Fruit fly (Drosophila melanogaster) whole organism, embryonic: ENCODE results near the gene CG17377.

Experiments used
- Bgb ChIP-seq: fragments of 200-800 bp; sonication (Bioruptor generic); IDR thresholded peaks from 2 replicates; pipeline ENCODE4 v1.3.6; 2022; ENCODE audit warnings: missing biosample characterization, missing genetic modification characterization; ENCODE audit not compliant: partially characterized antibody
- Blimp-1 ChIP-seq: fragments of 200-800 bp; sonication (Bioruptor generic); optimal IDR thresholded peaks from 3 replicates; lab custom pipeline; 2018; ENCODE audit warnings: missing biosample characterization, missing genetic modification characterization, mild to moderate bottlenecking, moderate library complexity, missing genetic modification reagents
- CG10321 ChIP-seq: fragments of 200-800 bp; sonication (Bioruptor generic); IDR thresholded peaks from 2 replicates; pipeline ENCODE4 v1.3.6; 2022; ENCODE audit warnings: missing biosample characterization, missing genetic modification characterization
- CG11695 ChIP-seq: fragments of 200-800 bp; sonication (Bioruptor generic); IDR thresholded peaks from 3 replicates; pipeline ENCODE4 v1.3.6; 2022; ENCODE audit warnings: missing biosample characterization, missing genetic modification characterization
- CG12071 ChIP-seq: fragments of 200-800 bp; sonication (Bioruptor generic); optimal IDR thresholded peaks from 3 replicates; lab custom pipeline; 2018; ENCODE audit warnings: missing biosample characterization, mild to moderate bottlenecking, missing genetic modification characterization
- CG12155 ChIP-seq: fragments of 200-800 bp; sonication (Bioruptor generic); optimal IDR thresholded peaks from 3 replicates; lab custom pipeline; 2016; ENCODE audit warnings: missing biosample characterization, missing genetic modification characterization
- CG14710 ChIP-seq: fragments of 200-800 bp; sonication (Bioruptor generic); optimal IDR thresholded peaks from 3 replicates; lab custom pipeline; 2019; ENCODE audit warnings: missing biosample characterization, mild to moderate bottlenecking, missing genetic modification characterization, moderate library complexity
- CG14860 ChIP-seq: fragments of 200-800 bp; sonication (Bioruptor generic); IDR thresholded peaks from 3 replicates; pipeline ENCODE4 v1.3.6; 2022; ENCODE audit warnings: missing biosample characterization, missing genetic modification characterization; ENCODE audit not compliant: partially characterized antibody
- CG1603 ChIP-seq: fragments of 200-800 bp; sonication (Bioruptor generic); optimal IDR thresholded peaks from 2 replicates; lab custom pipeline; 2019; ENCODE audit warnings: missing biosample characterization, mild to moderate bottlenecking, missing genetic modification characterization, moderate library complexity
- CG17829 ChIP-seq: fragments of 200-800 bp; optimal IDR thresholded peaks from 2 replicates; lab custom pipeline; 2019; ENCODE audit warnings: missing biosample characterization, mild to moderate bottlenecking, missing genetic modification characterization, moderate library complexity
- CG1832 ChIP-seq: fragments of 200-800 bp; sonication (Bioruptor generic); optimal IDR thresholded peaks from 2 replicates; lab custom pipeline; 2017; ENCODE audit warnings: missing biosample characterization, mild to moderate bottlenecking, missing genetic modification characterization, inconsistent platforms
- CG3065 ChIP-seq: fragments of 200-800 bp; sonication (Bioruptor generic); optimal IDR thresholded peaks from 2 replicates; lab custom pipeline; 2016; ENCODE audit warnings: missing biosample characterization, missing genetic modification characterization
- CG32767 ChIP-seq: fragments of 200-800 bp; sonication (Bioruptor generic); IDR thresholded peaks from 2 replicates; pipeline ENCODE4 v1.3.6; 2022; ENCODE audit warnings: missing biosample characterization, missing genetic modification characterization
- CG5245 ChIP-seq: fragments of 200-800 bp; sonication (Bioruptor generic); optimal IDR thresholded peaks from 3 replicates; lab custom pipeline; 2016; ENCODE audit warnings: missing biosample characterization, missing genetic modification characterization
- CG7987 ChIP-seq: fragments of 200-800 bp; sonication (Bioruptor generic); optimal IDR thresholded peaks from 2 replicates; lab custom pipeline; 2018; ENCODE audit warnings: missing biosample characterization, mild to moderate bottlenecking, missing genetic modification characterization, moderate library complexity
- CTCF ChIP-seq: fragments of 200-800 bp; sonication (Bioruptor generic); optimal IDR thresholded peaks from 2 replicates; lab custom pipeline; 2017; ENCODE audit warnings: missing biosample characterization, mild to moderate bottlenecking, missing genetic modification characterization, moderate library complexity
- CkIIα-i1 ChIP-seq: fragments of 200-800 bp; sonication (Bioruptor generic); IDR thresholded peaks from 2 replicates; pipeline ENCODE4 v1.3.6; 2022; ENCODE audit warnings: missing biosample characterization, missing genetic modification characterization
- CoRest ChIP-seq: fragments of 200-800 bp; sonication (Bioruptor generic); optimal IDR thresholded peaks from 3 replicates; lab custom pipeline; 2018; ENCODE audit warnings: missing biosample characterization, mild to moderate bottlenecking, missing genetic modification characterization, moderate library complexity
- Deaf1 ChIP-seq: fragments of 200-800 bp; optimal IDR thresholded peaks from 3 replicates; lab custom pipeline; 2019; ENCODE audit warnings: missing biosample characterization, mild to moderate bottlenecking, missing genetic modification characterization, moderate library complexity
- Ets97D ChIP-seq: fragments of 200-800 bp; sonication (Bioruptor generic); optimal IDR thresholded peaks from 3 replicates; lab custom pipeline; 2016; ENCODE audit warnings: missing biosample characterization, missing genetic modification characterization
- Fer1 ChIP-seq: fragments of 200-800 bp; sonication (Bioruptor generic); optimal IDR thresholded peaks from 2 replicates; lab custom pipeline; 2017; ENCODE audit warnings: missing biosample characterization, mild to moderate bottlenecking, missing genetic modification characterization
- HLHmδ ChIP-seq: fragments of 200-800 bp; sonication (Bioruptor generic); optimal IDR thresholded peaks from 2 replicates; lab custom pipeline; 2018; ENCODE audit warnings: missing biosample characterization, mild to moderate bottlenecking, missing genetic modification characterization, moderate library complexity
- HmgZ ChIP-seq: fragments of 200-800 bp; sonication (Bioruptor generic); optimal IDR thresholded peaks from 2 replicates; lab custom pipeline; 2018; ENCODE audit warnings: missing biosample characterization, mild to moderate bottlenecking, missing genetic modification characterization
- Jarid2 ChIP-seq: fragments of 200-800 bp; sonication (Bioruptor generic); optimal IDR thresholded peaks from 3 replicates; lab custom pipeline; 2017; ENCODE audit warnings: mild to moderate bottlenecking, missing biosample characterization, missing genetic modification reagents, missing genetic modification characterization
- Nf-YA ChIP-seq: fragments of 200-800 bp; sonication (Bioruptor generic); IDR thresholded peaks from 2 replicates; pipeline ENCODE4 v1.3.6; 2022; ENCODE audit warnings: missing biosample characterization, missing genetic modification characterization
- Opbp ChIP-seq: fragments of 200-800 bp; sonication (Bioruptor generic); IDR thresholded peaks from 3 replicates; pipeline ENCODE4 v1.3.6; 2022; ENCODE audit warnings: missing biosample characterization, missing genetic modification characterization; ENCODE audit not compliant: partially characterized antibody
- Scr ChIP-seq: fragments of 200-800 bp; sonication (Bioruptor generic); IDR thresholded peaks from 2 replicates; pipeline ENCODE4 v1.3.6; 2022; ENCODE audit warnings: missing biosample characterization, missing genetic modification characterization; ENCODE audit not compliant: partially characterized antibody
- TFAM ChIP-seq: fragments of 200-800 bp; sonication (Bioruptor generic); optimal IDR thresholded peaks from 2 replicates; lab custom pipeline; 2017; ENCODE audit warnings: missing biosample characterization, missing genetic modification characterization, inconsistent platforms
- Xrp1 ChIP-seq: fragments of 200-800 bp; sonication (Bioruptor generic); IDR thresholded peaks from 2 replicates; pipeline ENCODE4 v1.3.6; 2022; ENCODE audit warnings: missing biosample characterization, missing genetic modification characterization
- aop ChIP-seq: fragments of 200-800 bp; sonication (Bioruptor generic); IDR thresholded peaks from 2 replicates; pipeline ENCODE4 v1.3.6; 2022; ENCODE audit warnings: missing biosample characterization, missing genetic modification characterization
- cg ChIP-seq: fragments of 200-800 bp; sonication (Bioruptor generic); optimal IDR thresholded peaks from 3 replicates; lab custom pipeline; 2019; ENCODE audit warnings: missing biosample characterization, mild to moderate bottlenecking, missing genetic modification characterization, moderate library complexity
- ewg ChIP-seq: fragments of 200-800 bp; sonication (Bioruptor generic); optimal IDR thresholded peaks from 3 replicates; lab custom pipeline; 2017; ENCODE audit warnings: mild to moderate bottlenecking, missing biosample characterization, missing genetic modification reagents, missing genetic modification characterization
- ftz-f1 ChIP-seq: fragments of 200-800 bp; sonication (Bioruptor generic); optimal IDR thresholded peaks from 2 replicates; lab custom pipeline; 2016; ENCODE audit warnings: missing biosample characterization, missing genetic modification characterization
- grn ChIP-seq: fragments of 200-800 bp; sonication (Bioruptor generic); optimal IDR thresholded peaks from 3 replicates; lab custom pipeline; 2017; ENCODE audit warnings: missing biosample characterization, missing genetic modification characterization
- insv ChIP-seq, 2 experiments: fragments of 200-800 bp; sonication (Bioruptor generic); optimal IDR thresholded peaks; 3 replicates each; lab custom pipeline; 2016 to 2018; ENCODE audit warnings: missing biosample characterization in 2 of 2, missing genetic modification characterization in 2 of 2
- jing ChIP-seq: fragments of 200-800 bp; sonication (Bioruptor generic); optimal IDR thresholded peaks from 2 replicates; lab custom pipeline; 2018; ENCODE audit warnings: missing biosample characterization, mild to moderate bottlenecking, missing genetic modification characterization
- jumu ChIP-seq: fragments of 200-800 bp; sonication (Bioruptor generic); optimal IDR thresholded peaks from 3 replicates; lab custom pipeline; 2016; ENCODE audit warnings: missing biosample characterization, missing genetic modification characterization
- kni ChIP-seq: fragments of 200-800 bp; sonication (Bioruptor generic); optimal IDR thresholded peaks from 3 replicates; lab custom pipeline; 2017; ENCODE audit warnings: mild to moderate bottlenecking, missing biosample characterization, missing genetic modification reagents, missing genetic modification characterization
- lab ChIP-seq: fragments of 200-800 bp; sonication (Bioruptor generic); optimal IDR thresholded peaks from 3 replicates; lab custom pipeline; 2017; ENCODE audit warnings: missing biosample characterization, missing genetic modification characterization, mild to moderate bottlenecking, moderate library complexity, missing genetic modification reagents
- mirr ChIP-seq: fragments of 200-800 bp; sonication (Bioruptor generic); optimal IDR thresholded peaks from 3 replicates; lab custom pipeline; 2018; ENCODE audit warnings: missing biosample characterization, mild to moderate bottlenecking, missing genetic modification characterization
- nau ChIP-seq: fragments of 200-800 bp; sonication (Bioruptor generic); optimal IDR thresholded peaks from 3 replicates; lab custom pipeline; 2017; ENCODE audit warnings: missing biosample characterization, mild to moderate bottlenecking, missing genetic modification characterization, missing genetic modification reagents
- nerfin-1 ChIP-seq: fragments of 200-800 bp; sonication (Bioruptor generic); optimal IDR thresholded peaks from 3 replicates; lab custom pipeline; 2019; ENCODE audit warnings: missing biosample characterization, mild to moderate bottlenecking, missing genetic modification characterization, moderate library complexity
- oc ChIP-seq: fragments of 200-800 bp; sonication (Bioruptor generic); optimal IDR thresholded peaks from 2 replicates; lab custom pipeline; 2018; ENCODE audit warnings: missing biosample characterization, mild to moderate bottlenecking, missing genetic modification characterization, moderate library complexity
- onecut ChIP-seq: fragments of 200-800 bp; sonication (Bioruptor generic); IDR thresholded peaks from 2 replicates; pipeline ENCODE4 v1.3.6; 2022; ENCODE audit warnings: missing biosample characterization, missing genetic modification characterization
- pfk ChIP-seq: fragments of 200-800 bp; sonication (Bioruptor generic); optimal IDR thresholded peaks from 2 replicates; lab custom pipeline; 2018; ENCODE audit warnings: missing biosample characterization, mild to moderate bottlenecking, missing genetic modification characterization, moderate library complexity
- sens ChIP-seq: fragments of 200-800 bp; sonication (Bioruptor generic); peaks from one replicate; lab custom pipeline; 2016; ENCODE audit warnings: missing biosample characterization, missing genetic modification characterization
- sens-2 ChIP-seq: fragments of 200-800 bp; sonication (Bioruptor generic); IDR thresholded peaks from 2 replicates; pipeline ENCODE4 v1.3.6; 2022; ENCODE audit warnings: missing biosample characterization, missing genetic modification characterization
- shn ChIP-seq: fragments of 200-800 bp; sonication (Bioruptor generic); optimal IDR thresholded peaks from 3 replicates; lab custom pipeline; 2016; ENCODE audit warnings: missing biosample characterization, missing genetic modification characterization
- wek ChIP-seq: fragments of 200-800 bp; sonication (Bioruptor generic); optimal IDR thresholded peaks from 3 replicates; lab custom pipeline; 2018; ENCODE audit warnings: missing biosample characterization, mild to moderate bottlenecking, missing genetic modification characterization, moderate library complexity
- zen ChIP-seq: fragments of 200-800 bp; sonication (Bioruptor generic); optimal IDR thresholded peaks from 3 replicates; lab custom pipeline; 2018; ENCODE audit warnings: missing biosample characterization, mild to moderate bottlenecking, missing genetic modification characterization, moderate library complexity

CG17377 gene

DNA sequence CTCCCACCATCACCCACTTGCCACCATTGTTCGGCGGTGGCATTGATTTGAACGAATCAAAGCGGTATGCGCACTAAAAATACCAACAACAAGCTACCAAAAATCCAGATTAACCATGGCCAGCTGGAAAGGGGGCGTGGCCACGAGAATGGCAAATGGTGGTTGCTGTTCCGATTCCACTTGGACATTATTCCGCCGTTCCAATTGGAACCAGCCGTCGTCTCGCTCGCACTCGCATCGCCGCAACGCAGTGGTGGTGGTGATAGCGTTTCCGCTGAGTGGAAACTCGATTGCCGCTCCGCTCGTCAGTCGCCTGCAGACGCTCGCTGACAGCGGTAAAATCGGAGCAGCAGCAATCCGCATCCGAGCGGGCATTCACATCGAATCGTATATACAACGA lies 19.0 kb upstream of the CG17377 start, which contains the start of gene sens-2 (continued):
- TF ChIP-seq Ets97D (GFP tag; lab: Kevin White, UChicago) (peak; percentile 43), Jarid2 (GFP tag; lab: Kevin White, UChicago) (peak; percentile 89), zen (peak; percentile 29), Opbp (GFP tag; lab: Robert Waterston, UW) (0 out of 3 replicates have a peak, but pooled peaks have one; percentile 46), jumu (no peak), kni (GFP tag; lab: Kevin White, UChicago) (peak; percentile 42), Blimp-1 (GFP tag; lab: Kevin White, UChicago) (no peak), CG12155 (GFP tag; lab: Kevin White, UChicago) (peak; percentile 19), insv (GFP tag; optimal IDR thresholded peaks at IDR 0.05; lab: Kevin White, UChicago) (peak; percentile 95 to 98), TFAM (no peak), lab (peak; percentile 37), CG11695 (0 out of 3 replicates have a peak, but pooled peaks have one; percentile 26), CG14860 (GFP tag; lab: Robert Waterston, UW) (no peak), Scr (peak; percentile 14; the same call in 1 of the 2 replicates), CG12071 (GFP tag; lab: Kevin White, UChicago) (peak; percentile 54), ftz-f1 (GFP tag; lab: Kevin White, UChicago) (peak; percentile 69), nau (peak; percentile 9), CG10321 (GFP tag; lab: Robert Waterston, UW) (peak; percentile 94), aop (peak; percentile 77; the same call in 1 of the 2 replicates), grn (GFP tag; lab: Kevin White, UChicago) (peak; percentile 39), shn (no peak), jing (GFP tag; lab: Kevin White, UChicago) (no peak), wek (GFP tag; lab: Kevin White, UChicago) (peak; percentile 6), mirr (GFP tag; lab: Kevin White, UChicago) (peak; percentile 41), Fer1 (GFP tag; lab: Kevin White, UChicago) (peak; percentile 0), CG17829 (tag; lab: Kevin White, UChicago) (peak; percentile 9), pfk (GFP tag; lab: Kevin White, UChicago) (peak; percentile 99), CkIIα-i1 (GFP tag; lab: Robert Waterston, UW) (no peak), CG7987 (GFP tag; lab: Kevin White, UChicago) (no peak), CTCF (GFP tag; lab: Kevin White, UChicago) (no peak), Deaf1 (tag; lab: Kevin White, UChicago) (peak; percentile 70), CG32767 (peak; percentile 13; the same call in 1 of the 2 replicates), sens (GFP tag; lab: Kevin White, UChicago) (peak; percentile 85), CG1832 (peak; percentile 85), CoRest (tag; lab: Kevin White, UChicago) (peak; percentile 49), Bgb (GFP tag; lab: Robert Waterston, UW) (peak; percentile 20; the same call in 1 of the 2 replicates), Nf-YA (GFP tag; lab: Robert Waterston, UW) (peak; percentile 90), Xrp1 (GFP tag; lab: Robert Waterston, UW) (no peak), nerfin-1 (tag; lab: Kevin White, UChicago) (peak; percentile 36), CG3065 (GFP tag; lab: Kevin White, UChicago) (peak; percentile 54), CG5245 (no peak), cg (GFP tag; lab: Kevin White, UChicago) (peak; percentile 87), onecut (GFP tag; lab: Robert Waterston, UW) (peak; percentile 35; the same call in 1 of the 2 replicates), CG1603 (peak; percentile 73), sens-2 (GFP tag; lab: Robert Waterston, UW) (peak; percentile 96), CG14710 (tag; lab: Kevin White, UChicago) (no peak), HmgZ (tag; lab: Kevin White, UChicago) (peak; percentile 24), ewg (GFP tag; lab: Kevin White, UChicago) (peak; percentile 61), oc (tag; lab: Kevin White, UChicago) (peak; percentile 80), HLHmδ (GFP tag; lab: Kevin White, UChicago) (peak; percentile 83)
